Fruit fly (Drosophila melanogaster): Measurements from ENCODE around the gene CG15201.

DNA sequence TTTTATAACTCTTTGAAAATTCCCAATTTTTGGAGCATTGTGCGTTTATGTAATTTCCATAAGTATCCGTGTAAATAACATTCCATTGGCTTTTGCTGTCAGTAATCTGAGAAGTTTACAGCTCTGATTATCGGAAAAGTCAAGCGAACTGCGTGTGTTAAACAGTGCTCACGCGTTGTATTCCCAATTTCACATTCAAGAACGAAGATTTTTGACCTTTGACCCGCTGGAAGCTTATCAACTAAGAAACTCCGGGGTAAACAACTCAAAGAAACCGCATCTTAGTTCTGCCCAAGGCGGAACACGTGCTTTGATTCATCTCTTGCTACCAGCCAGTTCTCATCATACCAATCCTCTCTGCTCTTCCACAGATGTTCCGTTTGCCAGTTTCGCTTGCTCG, 34.2 kb upstream of the CG15201 start:
- TF ChIP-seq CG8478 (optimal IDR thresholded peaks at IDR 0.05) (no peak), CTCF (optimal IDR thresholded peaks at IDR 0.05) (no peak)
